Worm (Caenorhabditis elegans) whole organism, L2 larva: ENCODE results near the gene F29C4.4.

Experiments used
- ZK546.5 ChIP-seq: sonication (generic microtip); optimal IDR thresholded peaks from 2 replicates; lab custom pipeline; 2017; ENCODE audit warnings: missing biosample characterization, missing genetic modification characterization
- aly-2 ChIP-seq: fragments of 150-350 bp; optimal IDR thresholded peaks from 2 replicates; lab custom pipeline; 2014; ENCODE audit warnings: missing biosample characterization, missing genetic modification characterization
- ama-1 ChIP-seq: fragments of 150-350 bp; optimal IDR thresholded peaks from 2 replicates; lab custom pipeline; 2018; ENCODE audit warnings: inconsistent platforms
- ceh-16 ChIP-seq: fragments of 150-350 bp; optimal IDR thresholded peaks from 2 replicates; lab custom pipeline; 2014; ENCODE audit warnings: missing biosample characterization, missing genetic modification characterization
- crh-2 ChIP-seq: sonication (generic microtip); optimal IDR thresholded peaks from 2 replicates; lab custom pipeline; 2017; ENCODE audit warnings: missing biosample characterization, missing genetic modification characterization
- elt-3 ChIP-seq: sonication (generic microtip); optimal IDR thresholded peaks from 2 replicates; lab custom pipeline; 2017; ENCODE audit warnings: missing biosample characterization, missing genetic modification characterization
- fos-1 ChIP-seq: fragments of 150-350 bp; optimal IDR thresholded peaks from 2 replicates; lab custom pipeline; 2014; ENCODE audit warnings: missing biosample characterization, missing genetic modification characterization
- lin-13 ChIP-seq: fragments of 150-350 bp; optimal IDR thresholded peaks from 2 replicates; lab custom pipeline; 2014; ENCODE audit warnings: missing biosample characterization, missing genetic modification reagents, missing genetic modification characterization
- lin-39 ChIP-seq: fragments of 150-350 bp; optimal IDR thresholded peaks from 2 replicates; lab custom pipeline; 2014; ENCODE audit warnings: missing biosample characterization, missing genetic modification reagents, missing genetic modification characterization
- mdl-1 ChIP-seq, 2 experiments: fragments of 150-350 bp in 1 of 2; sonication (generic microtip) in 1 of 2; optimal IDR thresholded peaks; 2 replicates each; lab custom pipeline; 2017; ENCODE audit warnings: missing biosample characterization in 2 of 2, missing genetic modification characterization in 2 of 2
- nhr-10 ChIP-seq: sonication (generic microtip); optimal IDR thresholded peaks from 2 replicates; lab custom pipeline; 2017; ENCODE audit warnings: missing biosample characterization, missing genetic modification characterization
- nhr-23 ChIP-seq: fragments of 150-350 bp; optimal IDR thresholded peaks from 2 replicates; lab custom pipeline; 2014; ENCODE audit warnings: missing biosample characterization, missing genetic modification reagents, missing genetic modification characterization
- nhr-25 ChIP-seq: fragments of 150-350 bp; sonication (generic microtip); optimal IDR thresholded peaks from 3 replicates; lab custom pipeline; 2014; ENCODE audit warnings: missing biosample characterization, missing genetic modification characterization
- unc-39 ChIP-seq: fragments of 150-350 bp; optimal IDR thresholded peaks from 2 replicates; lab custom pipeline; 2014; ENCODE audit warnings: missing biosample characterization, missing genetic modification characterization

- TF ChIP-seq ama-1 (lab: Kevin White, UChicago) (no peak), lin-39 (tag; lab: Kevin White, UChicago) (no peak), crh-2 (tag; lab: Kevin White, UChicago) (no peak), aly-2 (tag; lab: Kevin White, UChicago) (no peak), unc-39 (tag; lab: Kevin White, UChicago) (no peak), fos-1 (tag; lab: Kevin White, UChicago) (no peak), lin-13 (no peak), nhr-10 (no peak), ceh-16 (tag; lab: Kevin White, UChicago) (no peak), ZK546.5 (tag; lab: Kevin White, UChicago) (no peak), mdl-1 (tag; optimal IDR thresholded peaks at IDR 0.05; lab: Kevin White, UChicago) (no peak), elt-3 (tag; lab: Kevin White, UChicago) (no peak), nhr-23 (tag; lab: Kevin White, UChicago) (no peak), nhr-25 (no peak)
Observed at ce11 chrIV:121607-122006, 10.1 kb downstream of the F29C4.4 start, which contains the start of gene tut-1.
